Fruit fly (Drosophila melanogaster) whole organism, embryonic: Measurements from ENCODE around the gene Aatf.

Source experiments
- Abd-B ChIP-seq: fragments of 200-800 bp; sonication (Bioruptor generic); optimal IDR thresholded peaks from 2 replicates; lab custom pipeline; 2018; ENCODE audit warnings: missing biosample characterization, mild to moderate bottlenecking, missing genetic modification characterization, moderate library complexity
- B-H1 ChIP-seq: fragments of 200-800 bp; sonication (Bioruptor generic); IDR thresholded peaks from 3 replicates; pipeline ENCODE4 v1.3.6; 2022; ENCODE audit warnings: missing biosample characterization, missing genetic modification characterization
- Bdp1 ChIP-seq: fragments of 200-800 bp; sonication (Bioruptor generic); optimal IDR thresholded peaks from 3 replicates; lab custom pipeline; 2016; ENCODE audit warnings: missing biosample characterization, missing genetic modification characterization
- CG10462 ChIP-seq: fragments of 200-800 bp; sonication (Bioruptor generic); optimal IDR thresholded peaks from 2 replicates; lab custom pipeline; 2016; ENCODE audit warnings: missing biosample characterization, missing genetic modification characterization
- CG10979 ChIP-seq: fragments of 200-800 bp; sonication (Bioruptor generic); optimal IDR thresholded peaks from 2 replicates; lab custom pipeline; 2018; ENCODE audit warnings: missing biosample characterization, mild to moderate bottlenecking, missing genetic modification characterization, moderate library complexity
- CG11456 ChIP-seq: fragments of 200-800 bp; sonication (Bioruptor generic); IDR thresholded peaks from 3 replicates; pipeline ENCODE4 v1.3.6; 2022; ENCODE audit warnings: missing biosample characterization, missing genetic modification characterization
- CG13296 ChIP-seq: fragments of 200-800 bp; sonication (Bioruptor generic); optimal IDR thresholded peaks from 3 replicates; lab custom pipeline; 2018; ENCODE audit warnings: missing biosample characterization, mild to moderate bottlenecking, missing genetic modification characterization
- CG13775 ChIP-seq: fragments of 200-800 bp; sonication (Bioruptor generic); optimal IDR thresholded peaks from 3 replicates; lab custom pipeline; 2017; ENCODE audit warnings: missing biosample characterization, mild to moderate bottlenecking, missing genetic modification characterization
- CG14050 ChIP-seq: fragments of 200-800 bp; sonication (Bioruptor generic); IDR thresholded peaks from 3 replicates; pipeline ENCODE4 v1.3.6; 2022; ENCODE audit warnings: missing biosample characterization, missing genetic modification characterization
- CG17328 ChIP-seq: fragments of 200-800 bp; sonication (Bioruptor generic); IDR thresholded peaks from 2 replicates; pipeline ENCODE4 v1.3.6; 2022; ENCODE audit warnings: missing biosample characterization, missing genetic modification characterization
- CG18011 ChIP-seq: fragments of 200-800 bp; sonication (Bioruptor generic); optimal IDR thresholded peaks from 2 replicates; lab custom pipeline; 2017; ENCODE audit warnings: missing biosample characterization, missing genetic modification characterization, mild to moderate bottlenecking, moderate library complexity, missing genotype
- CG2129 ChIP-seq: fragments of 200-800 bp; sonication (Bioruptor generic); IDR thresholded peaks from 2 replicates; pipeline ENCODE4 v1.3.6; 2022; ENCODE audit warnings: missing biosample characterization, missing genetic modification characterization; ENCODE audit not compliant: partially characterized antibody
- CG31224 ChIP-seq: fragments of 200-800 bp; sonication (Bioruptor generic); IDR thresholded peaks from 2 replicates; pipeline ENCODE4 v1.3.6; 2022; ENCODE audit warnings: missing biosample characterization, missing genetic modification characterization
- CG31388 ChIP-seq: fragments of 200-800 bp; sonication (Bioruptor generic); optimal IDR thresholded peaks from 2 replicates; lab custom pipeline; 2016; ENCODE audit warnings: missing biosample characterization, missing genetic modification characterization
- CG3847 ChIP-seq: fragments of 200-800 bp; sonication (Bioruptor generic); IDR thresholded peaks from 2 replicates; pipeline ENCODE4 v1.3.6; 2022; ENCODE audit warnings: missing biosample characterization, missing genetic modification characterization
- CG4854 ChIP-seq: fragments of 200-800 bp; sonication (Bioruptor generic); optimal IDR thresholded peaks from 2 replicates; lab custom pipeline; 2016; ENCODE audit warnings: missing biosample characterization, missing genetic modification characterization, inconsistent platforms
- CG5245 ChIP-seq: fragments of 200-800 bp; sonication (Bioruptor generic); optimal IDR thresholded peaks from 3 replicates; lab custom pipeline; 2016; ENCODE audit warnings: missing biosample characterization, missing genetic modification characterization
- CG8089 ChIP-seq: fragments of 200-800 bp; sonication (Bioruptor generic); optimal IDR thresholded peaks from 3 replicates; lab custom pipeline; 2016; ENCODE audit warnings: missing biosample characterization, missing genetic modification characterization
- CG8765 ChIP-seq: fragments of 200-800 bp; sonication (Bioruptor generic); IDR thresholded peaks from 2 replicates; pipeline ENCODE4 v1.3.6; 2022; ENCODE audit warnings: missing biosample characterization, missing genetic modification characterization
- CG9437 ChIP-seq: fragments of 200-800 bp; sonication (Bioruptor generic); optimal IDR thresholded peaks from 2 replicates; lab custom pipeline; 2018; ENCODE audit warnings: missing biosample characterization, mild to moderate bottlenecking, missing genetic modification characterization
- CG9727 ChIP-seq: fragments of 200-800 bp; sonication (Bioruptor generic); optimal IDR thresholded peaks from 3 replicates; lab custom pipeline; 2017; ENCODE audit warnings: missing biosample characterization, mild to moderate bottlenecking, missing genetic modification characterization
- CkIIα-i1 ChIP-seq: fragments of 200-800 bp; sonication (Bioruptor generic); IDR thresholded peaks from 2 replicates; pipeline ENCODE4 v1.3.6; 2022; ENCODE audit warnings: missing biosample characterization, missing genetic modification characterization
- Dek ChIP-seq: fragments of 200-800 bp; sonication (Bioruptor generic); optimal IDR thresholded peaks from 3 replicates; lab custom pipeline; 2019; ENCODE audit warnings: missing biosample characterization, mild to moderate bottlenecking, missing genetic modification characterization, moderate library complexity
- E2f1 ChIP-seq: fragments of 200-800 bp; sonication (Bioruptor generic); IDR thresholded peaks from 2 replicates; pipeline ENCODE4 v1.3.6; 2022; ENCODE audit warnings: missing biosample characterization, missing genetic modification characterization
- Fer2 ChIP-seq: fragments of 200-800 bp; sonication (Bioruptor generic); optimal IDR thresholded peaks from 2 replicates; lab custom pipeline; 2018; ENCODE audit warnings: missing biosample characterization, mild to moderate bottlenecking, missing genetic modification characterization, moderate library complexity
- Hsf ChIP-seq: fragments of 200-800 bp; sonication (Bioruptor generic); optimal IDR thresholded peaks from 3 replicates; lab custom pipeline; 2016; ENCODE audit warnings: missing biosample characterization, missing genetic modification characterization
- NK7.1 ChIP-seq: fragments of 200-800 bp; sonication (Bioruptor generic); optimal IDR thresholded peaks from 3 replicates; lab custom pipeline; 2016; ENCODE audit warnings: missing biosample characterization, missing genetic modification characterization
- Oaz ChIP-seq: fragments of 200-800 bp; sonication (Bioruptor generic); IDR thresholded peaks from 2 replicates; pipeline ENCODE4 v1.3.6; 2022; ENCODE audit warnings: missing biosample characterization, missing genetic modification characterization
- Oli ChIP-seq: fragments of 200-800 bp; sonication (Bioruptor generic); optimal IDR thresholded peaks from 2 replicates; lab custom pipeline; 2018; ENCODE audit warnings: missing biosample characterization, mild to moderate bottlenecking, missing genetic modification characterization, moderate library complexity
- PHDP ChIP-seq: fragments of 200-800 bp; sonication (Bioruptor generic); optimal IDR thresholded peaks from 3 replicates; lab custom pipeline; 2018; ENCODE audit warnings: missing biosample characterization, mild to moderate bottlenecking, missing genetic modification characterization, moderate library complexity
- Sox102F ChIP-seq: fragments of 200-800 bp; sonication (Bioruptor generic); optimal IDR thresholded peaks from 2 replicates; lab custom pipeline; 2018; ENCODE audit warnings: missing biosample characterization, mild to moderate bottlenecking, missing genetic modification characterization, moderate library complexity
- Vsx1 ChIP-seq: fragments of 200-800 bp; sonication (Bioruptor generic); optimal IDR thresholded peaks from 2 replicates; lab custom pipeline; 2017; ENCODE audit warnings: missing biosample characterization, mild to moderate bottlenecking, missing genetic modification characterization, missing genetic modification reagents
- aop ChIP-seq: fragments of 200-800 bp; sonication (Bioruptor generic); IDR thresholded peaks from 2 replicates; pipeline ENCODE4 v1.3.6; 2022; ENCODE audit warnings: missing biosample characterization, missing genetic modification characterization
- ato ChIP-seq: fragments of 200-800 bp; sonication (Bioruptor generic); IDR thresholded peaks from 2 replicates; pipeline ENCODE4 v1.3.6; 2022; ENCODE audit warnings: missing biosample characterization, missing genetic modification characterization; ENCODE audit not compliant: partially characterized antibody
- bigmax ChIP-seq: fragments of 200-800 bp; sonication (Bioruptor generic); optimal IDR thresholded peaks from 2 replicates; lab custom pipeline; 2018; ENCODE audit warnings: missing biosample characterization, mild to moderate bottlenecking, missing genetic modification characterization
- dysf ChIP-seq: fragments of 200-800 bp; sonication (Bioruptor generic); IDR thresholded peaks from 3 replicates; pipeline ENCODE4 v1.3.6; 2022; ENCODE audit warnings: missing biosample characterization, missing genetic modification characterization
- gcm ChIP-seq: fragments of 200-800 bp; sonication (Bioruptor generic); optimal IDR thresholded peaks from 2 replicates; lab custom pipeline; 2019; ENCODE audit warnings: missing biosample characterization, mild to moderate bottlenecking, missing genetic modification characterization, moderate library complexity
- her ChIP-seq: fragments of 200-800 bp; sonication (Bioruptor generic); optimal IDR thresholded peaks from 2 replicates; lab custom pipeline; 2016; ENCODE audit warnings: missing biosample characterization, missing genetic modification characterization
- lilli ChIP-seq: fragments of 200-800 bp; sonication (Bioruptor generic); optimal IDR thresholded peaks from 3 replicates; lab custom pipeline; 2016; ENCODE audit warnings: missing biosample characterization, missing genetic modification characterization
- maf-S ChIP-seq: fragments of 200-800 bp; sonication (Bioruptor generic); optimal IDR thresholded peaks from 2 replicates; lab custom pipeline; 2016; ENCODE audit warnings: missing biosample characterization, missing genetic modification characterization
- nerfin-1 ChIP-seq: fragments of 200-800 bp; sonication (Bioruptor generic); optimal IDR thresholded peaks from 3 replicates; lab custom pipeline; 2019; ENCODE audit warnings: missing biosample characterization, mild to moderate bottlenecking, missing genetic modification characterization, moderate library complexity
- nom ChIP-seq: fragments of 200-800 bp; sonication (Bioruptor generic); optimal IDR thresholded peaks from 2 replicates; lab custom pipeline; 2017; ENCODE audit warnings: missing biosample characterization, missing genetic modification characterization, mild to moderate bottlenecking, moderate library complexity, missing genetic modification reagents
- otp ChIP-seq: fragments of 200-800 bp; sonication (Bioruptor generic); IDR thresholded peaks from 3 replicates; pipeline ENCODE4, ENCODE4 v1.3.6; 2022; ENCODE audit warnings: missing biosample characterization, missing genetic modification characterization
- sc ChIP-seq, 3 experiments: fragments of >200 bp in 2 of 3; fragments of 200-800 bp in 1 of 3; sonication (Bioruptor generic) in 1 of 3; optimal IDR thresholded peaks; 2 replicates in 2 of 3; 3 replicates in 1 of 3; lab custom pipeline; 2017; ENCODE audit warnings: mild to moderate bottlenecking in 1 of 3, missing biosample characterization in 1 of 3, missing genetic modification characterization in 1 of 3, missing genetic modification reagents in 1 of 3
- shn ChIP-seq: fragments of 200-800 bp; sonication (Bioruptor generic); optimal IDR thresholded peaks from 3 replicates; lab custom pipeline; 2016; ENCODE audit warnings: missing biosample characterization, missing genetic modification characterization
- slou ChIP-seq: fragments of 200-800 bp; sonication (Bioruptor generic); optimal IDR thresholded peaks from 3 replicates; lab custom pipeline; 2016; ENCODE audit warnings: missing biosample characterization, missing genetic modification characterization
- sna ChIP-seq: fragments of 200-800 bp; sonication (Bioruptor generic); IDR thresholded peaks from 2 replicates; pipeline ENCODE4 v1.3.6; 2022; ENCODE audit warnings: missing biosample characterization, missing genetic modification characterization; ENCODE audit not compliant: partially characterized antibody
- sob ChIP-seq: fragments of 200-800 bp; sonication (Bioruptor generic); IDR thresholded peaks from 2 replicates; pipeline ENCODE4 v1.3.6; 2022; ENCODE audit warnings: missing biosample characterization, missing genetic modification characterization
- stc ChIP-seq: fragments of 200-800 bp; sonication (Bioruptor generic); IDR thresholded peaks from 2 replicates; pipeline ENCODE4 v1.3.6; 2022; ENCODE audit warnings: missing biosample characterization, missing genetic modification characterization
- stwl ChIP-seq: fragments of 200-800 bp; sonication (Bioruptor generic); optimal IDR thresholded peaks from 3 replicates; lab custom pipeline; 2018; ENCODE audit warnings: missing biosample characterization, mild to moderate bottlenecking, missing genetic modification characterization, moderate library complexity
- unc-4 ChIP-seq: fragments of 200-800 bp; sonication (Bioruptor generic); IDR thresholded peaks from 2 replicates; pipeline ENCODE4 v1.3.6; 2022; ENCODE audit warnings: missing biosample characterization, missing genetic modification characterization; ENCODE audit not compliant: partially characterized antibody

Gene Aatf

dm6 chr2L:6700742-6701141, 16.7 kb upstream of the Aatf start (continued):
- TF ChIP-seq stwl (peak; percentile 31), CG13775 (peak; percentile 37), shn (GFP tag; lab: Kevin White, UChicago) (no peak), sob (GFP tag; lab: Robert Waterston, UW) (0 out of 2 replicates have a peak, but pooled peaks have one; percentile 25), CG8765 (no peak), Oli (tag; lab: Kevin White, UChicago) (no peak), CG11456 (GFP tag; lab: Robert Waterston, UW) (no peak), dysf (GFP tag; lab: Robert Waterston, UW) (no peak), ato (no peak), B-H1 (GFP tag; lab: Robert Waterston, UW) (no peak), otp (GFP tag; lab: Robert Waterston, UW) (peak; percentile 51; the same call in 1 of the 3 replicates), CG2129 (no peak), maf-S (GFP tag; lab: Kevin White, UChicago) (no peak), slou (GFP tag; lab: Kevin White, UChicago) (no peak), Fer2 (tag; lab: Kevin White, UChicago) (no peak), gcm (GFP tag; lab: Kevin White, UChicago) (peak; percentile 17), CG14050 (GFP tag; lab: Robert Waterston, UW) (no peak), Abd-B (no peak), lilli (GFP tag; lab: Kevin White, UChicago) (no peak), sc (optimal IDR thresholded peaks at IDR 0.05; lab: Kevin White, UChicago) (no peak), sc (GFP tag; optimal IDR thresholded peaks at IDR 0.05; lab: Kevin White, UChicago) (peak; percentile 67), Dek (tag; lab: Kevin White, UChicago) (no peak), aop (GFP tag; lab: Robert Waterston, UW) (no peak), CG10462 (GFP tag; lab: Kevin White, UChicago) (peak; percentile 28), CG31224 (no peak), Bdp1 (GFP tag; lab: Kevin White, UChicago) (peak; percentile 55), CG9437 (GFP tag; lab: Kevin White, UChicago) (no peak), bigmax (GFP tag; lab: Kevin White, UChicago) (no peak), E2f1 (GFP tag; lab: Robert Waterston, UW) (no peak), CG13296 (GFP tag; lab: Kevin White, UChicago) (no peak), Vsx1 (peak; percentile 7), CG4854 (GFP tag; lab: Kevin White, UChicago) (no peak), CG9727 (GFP tag; lab: Kevin White, UChicago) (peak; percentile 85), CG31388 (GFP tag; lab: Kevin White, UChicago) (no peak), CG8089 (GFP tag; lab: Kevin White, UChicago) (peak; percentile 66), CkIIα-i1 (GFP tag; lab: Robert Waterston, UW) (no peak), Sox102F (GFP tag; lab: Kevin White, UChicago) (no peak), Hsf (GFP tag; lab: Kevin White, UChicago) (peak; percentile 23), her (GFP tag; lab: Kevin White, UChicago) (peak; percentile 48), sna (GFP tag; lab: Robert Waterston, UW) (no peak), stc (GFP tag; lab: Robert Waterston, UW) (no peak), CG3847 (GFP tag; lab: Robert Waterston, UW) (no peak), unc-4 (GFP tag; lab: Robert Waterston, UW) (no peak), nerfin-1 (no peak), NK7.1 (GFP tag; lab: Kevin White, UChicago) (peak; percentile 31), CG18011 (GFP tag; lab: Kevin White, UChicago) (no peak), CG17328 (GFP tag; lab: Robert Waterston, UW) (0 out of 2 replicates have a peak, but pooled peaks have one; percentile 27), CG5245 (GFP tag; lab: Kevin White, UChicago) (no peak), Oaz (GFP tag; lab: Robert Waterston, UW) (no peak), nom (GFP tag; lab: Kevin White, UChicago) (no peak), PHDP (tag; lab: Kevin White, UChicago) (peak; percentile 29), CG10979 (tag; lab: Kevin White, UChicago) (peak; percentile 2)
